Worm (Caenorhabditis elegans) whole organism, late embryonic: ENCODE data around the gene C09B9.1.

Source experiments
- K09A11.1 ChIP-seq: sonication (generic microtip); optimal IDR thresholded peaks from 2 replicates; lab custom pipeline; 2017; ENCODE audit warnings: antibody characterized with exemption, mild to moderate bottlenecking, missing genetic modification characterization, missing compliant biosample characterization; ENCODE audit not compliant: insufficient read depth
- ceh-2 ChIP-seq: sonication (generic microtip); optimal IDR thresholded peaks from 2 replicates; lab custom pipeline; 2016; ENCODE audit warnings: missing genotype, missing genetic modification characterization, missing compliant biosample characterization
- pha-4 ChIP-seq: fragments of 150-350 bp; optimal IDR thresholded peaks from 2 replicates; lab custom pipeline; 2018; ENCODE audit warnings: missing biosample characterization, missing genetic modification reagents, missing genetic modification characterization

DNA sequence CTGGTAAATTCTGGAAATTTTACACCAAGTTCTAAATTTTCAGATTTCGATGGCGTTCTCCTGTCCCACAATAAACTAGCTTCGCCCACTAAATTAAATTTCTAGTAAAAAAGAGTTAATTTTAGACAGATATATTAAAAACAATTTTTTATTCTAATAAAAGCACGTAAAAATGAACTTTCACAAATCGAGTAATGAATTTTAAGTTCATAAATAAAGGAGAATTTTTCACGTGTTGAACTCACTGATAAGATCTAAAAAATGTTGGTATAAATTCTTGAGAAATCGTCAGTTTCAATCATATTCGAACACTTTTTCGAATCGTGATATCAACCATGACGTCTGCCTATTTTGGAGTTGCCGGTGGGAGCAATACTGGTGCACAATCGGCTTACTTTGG, 41.7 kb upstream of the C09B9.1 start, which contains the start of gene ssq-2:
- TF ChIP-seq K09A11.1 (tag; lab: Kevin White, UChicago) (no peak), ceh-2 (tag; lab: Kevin White, UChicago) (no peak), pha-4 (tag; lab: Kevin White, UChicago) (no peak)
